Fruit fly (Drosophila melanogaster) whole organism: ENCODE data around the gene CG34290.

Experiments
- Dll ChIP-seq: fragments of >200 bp; optimal IDR thresholded peaks from 2 replicates; lab custom pipeline; 2017
- psq ChIP-seq: fragments of >200 bp; optimal IDR thresholded peaks from 2 replicates; lab custom pipeline; 2017
- usp ChIP-seq: fragments of >200 bp; optimal IDR thresholded peaks from 2 replicates; lab custom pipeline; 2017; ENCODE audit warnings: missing biosample characterization, missing genetic modification characterization, mixed read lengths

- TF ChIP-seq psq (lab: Kevin White, UChicago) (no peak), Dll (lab: Kevin White, UChicago) (no peak), usp (GFP tag; lab: Kevin White, UChicago) (no peak)
These were observed 29.4 kb upstream of the CG34290 start for dm6 chr3R:24319083-24319381.
